Worm (Caenorhabditis elegans) whole organism, L1 larva: Measurements from ENCODE around the gene dpy-10.

Experiments
- C34B4.2 ChIP-seq: sonication (generic microtip); optimal IDR thresholded peaks from 2 replicates; lab custom pipeline; 2017; ENCODE audit warnings: mild to moderate bottlenecking, missing genetic modification characterization, missing compliant biosample characterization
- fkh-10 ChIP-seq: sonication (generic microtip); optimal IDR thresholded peaks from 2 replicates; lab custom pipeline; 2017; ENCODE audit warnings: missing biosample characterization, missing genetic modification reagents, missing genetic modification characterization
- jun-1 ChIP-seq: fragments of 150-350 bp; optimal IDR thresholded peaks from 2 replicates; lab custom pipeline; 2014; ENCODE audit warnings: missing biosample characterization, missing genetic modification reagents, missing genetic modification characterization
- nhr-11 ChIP-seq: fragments of 150-350 bp; optimal IDR thresholded peaks from 2 replicates; lab custom pipeline; 2014; ENCODE audit warnings: missing biosample characterization, missing genetic modification characterization
- nhr-20 ChIP-seq: sonication (generic microtip); optimal IDR thresholded peaks from 2 replicates; lab custom pipeline; 2016; ENCODE audit warnings: mild to moderate bottlenecking, missing genetic modification characterization, missing compliant biosample characterization
- nhr-77 ChIP-seq: fragments of 150-350 bp; optimal IDR thresholded peaks from 2 replicates; lab custom pipeline; 2014; ENCODE audit warnings: missing biosample characterization, missing genetic modification characterization
- rnt-1 ChIP-seq: sonication (generic microtip); optimal IDR thresholded peaks from 2 replicates; lab custom pipeline; 2016; ENCODE audit warnings: mild to moderate bottlenecking, missing genetic modification characterization, moderate library complexity, missing compliant biosample characterization
- ztf-4 ChIP-seq: fragments of 150-350 bp; optimal IDR thresholded peaks from 2 replicates; lab custom pipeline; 2014; ENCODE audit warnings: missing biosample characterization, missing genetic modification characterization

ce11 chrII:6713003-6713402 lies 976 bp upstream of the dpy-10 start:
- TF ChIP-seq nhr-11 (tag; lab: Kevin White, UChicago), result no peak
- TF ChIP-seq nhr-20 (tag; lab: Kevin White, UChicago), result no peak
- TF ChIP-seq nhr-77 (tag; lab: Kevin White, UChicago), result no peak
- TF ChIP-seq fkh-10 (GFP tag; lab: Kevin White, UChicago), result no peak
- no peak for TF ChIP-seq C34B4.2 (tag; lab: Kevin White, UChicago)
- TF ChIP-seq jun-1 (tag; lab: Kevin White, UChicago), result no peak
- no peak for TF ChIP-seq ztf-4
- no peak for TF ChIP-seq rnt-1 (tag; lab: Kevin White, UChicago)
